Fruit fly (Drosophila melanogaster): ENCODE results near the gene CG9592.

The CG9592 gene

dm6 chr3L:14559659-14560058 lies 42.0 kb downstream of the CG9592 start, which contains the start of gene CG34039 (continued):
- TF ChIP-seq Gug (GFP tag; IDR thresholded peaks at IDR 0.05) = no peak
- TF ChIP-seq pnt (GFP tag; optimal IDR thresholded peaks at IDR 0.05) = no peak
- no peak for TF ChIP-seq CkIIα-i1 (GFP tag; IDR thresholded peaks at IDR 0.05)
- peak in 1 of 2 experiments; percentile 28 for TF ChIP-seq Hr51 (GFP tag; optimal IDR thresholded peaks at IDR 0.05)
- TF ChIP-seq Dad (GFP tag; optimal IDR thresholded peaks at IDR 0.05) = no peak
- no peak for TF ChIP-seq CG18476 (GFP tag; optimal IDR thresholded peaks at IDR 0.05)
- peak; percentile 99 for TF ChIP-seq Dll (GFP tag; IDR thresholded peaks at IDR 0.05; ENCODE audit: partially characterized antibody)
- peak; percentile 4 for TF ChIP-seq pho (GFP tag; optimal IDR thresholded peaks at IDR 0.05)
- TF ChIP-seq row (GFP tag; IDR thresholded peaks at IDR 0.05) = peak; percentile 31; the same call in 2 of the 3 replicates
- peak; percentile 96 for TF ChIP-seq Dp (GFP tag; optimal IDR thresholded peaks at IDR 0.05)
- TF ChIP-seq tio (GFP tag; optimal IDR thresholded peaks at IDR 0.05) = no peak
- TF ChIP-seq dan (GFP tag; IDR thresholded peaks at IDR 0.05) = no peak
- no peak for TF ChIP-seq Atf3 (GFP tag; optimal IDR thresholded peaks at IDR 0.05)
- TF ChIP-seq CG42726 (GFP tag; IDR thresholded peaks at IDR 0.05; ENCODE audit: partially characterized antibody) = peak; percentile 74; the same call in 1 of the 2 replicates
- no peak for TF ChIP-seq en (GFP tag; optimal IDR thresholded peaks at IDR 0.05)
- TF ChIP-seq amos (GFP tag; IDR thresholded peaks at IDR 0.05; ENCODE audit: partially characterized antibody) = peak; percentile 93; the same call in 1 of the 2 replicates
- no peak for TF ChIP-seq Chrac-16 (GFP tag; optimal IDR thresholded peaks at IDR 0.05)
- TF ChIP-seq salm (tag; optimal IDR thresholded peaks at IDR 0.05) = no peak
- no peak for TF ChIP-seq CG12299 (tag; optimal IDR thresholded peaks at IDR 0.05)
- TF ChIP-seq HmgD (GFP tag; optimal IDR thresholded peaks at IDR 0.05) = no peak
- peak; percentile 62 for TF ChIP-seq CG12391 (tag; optimal IDR thresholded peaks at IDR 0.05)
- no peak for TF ChIP-seq CG17186 (GFP tag; optimal IDR thresholded peaks at IDR 0.05)
- TF ChIP-seq esg (GFP tag; conservative IDR thresholded peaks at IDR 0.05) = no peak
- TF ChIP-seq CG6654 (GFP tag; optimal IDR thresholded peaks at IDR 0.05) = no peak
- no peak for TF ChIP-seq BtbVII (GFP tag; optimal IDR thresholded peaks at IDR 0.05)
- TF ChIP-seq ase (GFP tag; IDR thresholded peaks at IDR 0.05) = no peak
- TF ChIP-seq Kr (GFP tag; optimal IDR thresholded peaks at IDR 0.05) = no peak
- TF ChIP-seq D19A (tag; optimal IDR thresholded peaks at IDR 0.05) = no peak
- no peak for TF ChIP-seq PHDP (tag; optimal IDR thresholded peaks at IDR 0.05)
- TF ChIP-seq CG11723 (GFP tag; optimal IDR thresholded peaks at IDR 0.05) = no peak
- no peak for TF ChIP-seq Elba2 (GFP tag; optimal IDR thresholded peaks at IDR 0.05)
- no peak for TF ChIP-seq tup (GFP tag; optimal IDR thresholded peaks at IDR 0.05)
- no peak for TF ChIP-seq p53 (GFP tag; optimal IDR thresholded peaks at IDR 0.05)
- peak; percentile 65 for TF ChIP-seq sd (tag; optimal IDR thresholded peaks at IDR 0.05)
- no peak for TF ChIP-seq H2.0 (GFP tag; IDR thresholded peaks at IDR 0.05)
- no peak for TF ChIP-seq kah (GFP tag; optimal IDR thresholded peaks at IDR 0.05)
- no peak for TF ChIP-seq lab (GFP tag; optimal IDR thresholded peaks at IDR 0.05)
- TF ChIP-seq tap (tag; optimal IDR thresholded peaks at IDR 0.05) = no peak
- TF ChIP-seq Max (GFP tag; optimal IDR thresholded peaks at IDR 0.05) = peak; percentile 21
- TF ChIP-seq ash1 (GFP tag; optimal IDR thresholded peaks at IDR 0.05) = no peak
- no peak for TF ChIP-seq D19B (GFP tag; optimal IDR thresholded peaks at IDR 0.05)
- TF ChIP-seq prd (optimal IDR thresholded peaks at IDR 0.05) = no peak
- no peak for TF ChIP-seq prd (GFP tag; IDR thresholded peaks at IDR 0.05)
- TF ChIP-seq slou (GFP tag; optimal IDR thresholded peaks at IDR 0.05) = no peak
- no peak for TF ChIP-seq Rfx (GFP tag; IDR thresholded peaks at IDR 0.05)
- no peak for TF ChIP-seq CG30431 (GFP tag; optimal IDR thresholded peaks at IDR 0.05)
- TF ChIP-seq HmgZ (tag; optimal IDR thresholded peaks at IDR 0.05) = peak; percentile 39
- TF ChIP-seq tin (GFP tag; optimal IDR thresholded peaks at IDR 0.05) = no peak
- no peak for TF ChIP-seq run (tag; optimal IDR thresholded peaks at IDR 0.05)
- TF ChIP-seq Ets65A (GFP tag) = no peak
- no peak for TF ChIP-seq CG4820 (GFP tag; optimal IDR thresholded peaks at IDR 0.05)
- no peak for TF ChIP-seq ara (GFP tag; IDR thresholded peaks at IDR 0.05)

Measured in whole organism, embryonic.